Worm (Caenorhabditis elegans) whole organism, late embryonic: ENCODE data around the gene C26E6.1.
A peak's percentile ranks its signal among the peaks of the same experiment; 100 is the strongest.

Experiments used
- C08G9.2 ChIP-seq: sonication (generic microtip); optimal IDR thresholded peaks from 2 replicates; lab custom pipeline; 2016; ENCODE audit warnings: mild to moderate bottlenecking, missing genetic modification characterization, moderate library complexity, missing compliant biosample characterization
- C38D4.7 ChIP-seq: fragments of 200-800 bp; sonication (Bioruptor generic); optimal IDR thresholded peaks from 2 replicates; lab custom pipeline; 2018; ENCODE audit warnings: mild to moderate bottlenecking, missing genetic modification characterization, moderate library complexity, missing compliant biosample characterization
- F13H6.1 ChIP-seq: sonication (generic microtip); optimal IDR thresholded peaks from 2 replicates; lab custom pipeline; 2016; ENCODE audit warnings: missing genetic modification characterization, missing compliant biosample characterization
- T23F11.4 ChIP-seq: fragments of 200-800 bp; sonication (Bioruptor generic); optimal IDR thresholded peaks from 2 replicates; lab custom pipeline; 2018; ENCODE audit warnings: mild to moderate bottlenecking, missing genetic modification characterization, missing compliant biosample characterization
- ahr-1 ChIP-seq: sonication (generic microtip); optimal IDR thresholded peaks from 2 replicates; lab custom pipeline; 2016; ENCODE audit warnings: missing genetic modification characterization, missing compliant biosample characterization
- ama-1 ChIP-seq: fragments of 150-350 bp; optimal IDR thresholded peaks from 2 replicates; lab custom pipeline; 2014
- ceh-14 ChIP-seq: sonication (generic microtip); optimal IDR thresholded peaks from 2 replicates; lab custom pipeline; 2016; ENCODE audit warnings: missing genotype, missing genetic modification characterization, missing compliant biosample characterization
- ceh-18 ChIP-seq: sonication (generic microtip); optimal IDR thresholded peaks from 2 replicates; lab custom pipeline; 2016; ENCODE audit warnings: missing genetic modification characterization, missing compliant biosample characterization
- ceh-19 ChIP-seq: fragments of 200-800 bp; sonication (Bioruptor generic); optimal IDR thresholded peaks from 2 replicates; lab custom pipeline; 2018; ENCODE audit warnings: mild to moderate bottlenecking, missing genetic modification characterization, missing compliant biosample characterization
- ceh-24 ChIP-seq: sonication (generic microtip); optimal IDR thresholded peaks from 2 replicates; lab custom pipeline; 2016; ENCODE audit warnings: mild to moderate bottlenecking, missing genetic modification characterization, missing compliant biosample characterization
- ceh-30 ChIP-seq: fragments of 150-350 bp; optimal IDR thresholded peaks from 2 replicates; lab custom pipeline; 2014; ENCODE audit warnings: missing biosample characterization, missing genetic modification characterization
- ceh-6 ChIP-seq: fragments of 200-800 bp; sonication (Bioruptor generic); optimal IDR thresholded peaks from 2 replicates; lab custom pipeline; 2018; ENCODE audit warnings: mild to moderate bottlenecking, missing genetic modification characterization, missing compliant biosample characterization
- ceh-9 ChIP-seq: sonication (generic microtip); optimal IDR thresholded peaks from 2 replicates; lab custom pipeline; 2016; ENCODE audit warnings: mild to moderate bottlenecking, missing genetic modification characterization, inconsistent platforms, missing compliant biosample characterization
- dmd-4 ChIP-seq: sonication (generic microtip); optimal IDR thresholded peaks from 2 replicates; lab custom pipeline; 2016; ENCODE audit warnings: borderline replicate concordance, missing genetic modification characterization, missing compliant biosample characterization
- dve-1 ChIP-seq: sonication (generic microtip); optimal IDR thresholded peaks from 2 replicates; lab custom pipeline; 2017; ENCODE audit warnings: antibody characterized with exemption, mild to moderate bottlenecking, missing genetic modification characterization, missing compliant biosample characterization
- elt-2 ChIP-seq: sonication (generic microtip); optimal IDR thresholded peaks from 2 replicates; lab custom pipeline; 2016; ENCODE audit warnings: missing genetic modification reagents, missing genetic modification characterization, missing compliant biosample characterization
- ets-4 ChIP-seq: sonication (generic microtip); optimal IDR thresholded peaks from 2 replicates; lab custom pipeline; 2016; ENCODE audit warnings: missing genetic modification characterization, missing compliant biosample characterization
- fax-1 ChIP-seq: sonication (generic microtip); optimal IDR thresholded peaks from 2 replicates; lab custom pipeline; 2016; ENCODE audit warnings: missing genotype, missing genetic modification characterization, missing compliant biosample characterization
- fkh-10 ChIP-seq: fragments of 150-350 bp; optimal IDR thresholded peaks from 2 replicates; lab custom pipeline; 2014; ENCODE audit warnings: missing biosample characterization, missing genetic modification reagents, missing genetic modification characterization
- fkh-6 ChIP-seq: sonication (generic microtip); optimal IDR thresholded peaks from 2 replicates; lab custom pipeline; 2016; ENCODE audit warnings: missing genetic modification characterization, missing compliant biosample characterization
- hlh-15 ChIP-seq: sonication (generic microtip); optimal IDR thresholded peaks from 2 replicates; lab custom pipeline; 2016; ENCODE audit warnings: missing genetic modification characterization, missing compliant biosample characterization
- hlh-30 ChIP-seq: sonication (generic microtip); optimal IDR thresholded peaks from 2 replicates; lab custom pipeline; 2017; ENCODE audit warnings: antibody characterized with exemption, missing genetic modification characterization, missing compliant biosample characterization; ENCODE audit not compliant: insufficient read depth
- hlh-6 ChIP-seq: sonication (generic microtip); optimal IDR thresholded peaks from 2 replicates; lab custom pipeline; 2016; ENCODE audit warnings: missing genotype, missing genetic modification characterization, missing compliant biosample characterization
- hlh-8 ChIP-seq: sonication (generic microtip); optimal IDR thresholded peaks from 2 replicates; lab custom pipeline; 2016; ENCODE audit warnings: missing genotype, missing genetic modification characterization, missing compliant biosample characterization
- lim-6 ChIP-seq: sonication (generic microtip); optimal IDR thresholded peaks from 2 replicates; lab custom pipeline; 2016; ENCODE audit warnings: missing genetic modification characterization, missing compliant biosample characterization
- lin-11 ChIP-seq: fragments of 200-800 bp; sonication (Bioruptor generic); optimal IDR thresholded peaks from 2 replicates; lab custom pipeline; 2018; ENCODE audit warnings: mild to moderate bottlenecking, missing genetic modification characterization, missing compliant biosample characterization
- nfya-1 ChIP-seq: sonication (generic microtip); optimal IDR thresholded peaks from 2 replicates; lab custom pipeline; 2017; ENCODE audit warnings: missing genetic modification characterization, mild to moderate bottlenecking, missing compliant biosample characterization, antibody characterized with exemption, moderate library complexity
- npax-4 ChIP-seq: sonication (generic microtip); optimal IDR thresholded peaks from 2 replicates; lab custom pipeline; 2016; ENCODE audit warnings: missing genetic modification characterization, missing compliant biosample characterization
- pag-3 ChIP-seq: sonication (generic microtip); optimal IDR thresholded peaks from 2 replicates; lab custom pipeline; 2016; ENCODE audit warnings: missing compliant biosample characterization, missing genetic modification characterization, borderline replicate concordance
- pat-9 ChIP-seq: fragments of 200-800 bp; sonication (Bioruptor generic); optimal IDR thresholded peaks from 2 replicates; lab custom pipeline; 2018; ENCODE audit warnings: mild to moderate bottlenecking, missing genetic modification characterization, moderate library complexity, missing compliant biosample characterization
- pax-1 ChIP-seq: fragments of 150-350 bp; optimal IDR thresholded peaks from 2 replicates; lab custom pipeline; 2014; ENCODE audit warnings: missing biosample characterization, missing genetic modification characterization
- pha-2 ChIP-seq: sonication (generic microtip); optimal IDR thresholded peaks from 2 replicates; lab custom pipeline; 2017; ENCODE audit warnings: mild to moderate bottlenecking, missing genetic modification characterization, missing compliant biosample characterization
- pha-4 ChIP-seq: fragments of 150-350 bp; optimal IDR thresholded peaks from 2 replicates; lab custom pipeline; 2018; ENCODE audit warnings: missing biosample characterization, missing genetic modification reagents, missing genetic modification characterization
- sdc-2 ChIP-seq: sonication (generic microtip); optimal IDR thresholded peaks from 2 replicates; lab custom pipeline; 2016; ENCODE audit warnings: missing genotype, missing genetic modification characterization, missing compliant biosample characterization
- sox-2 ChIP-seq: fragments of 200-800 bp; sonication (Bioruptor generic); IDR thresholded peaks from 2 replicates; pipeline ENCODE4 v1.3.6; 2022; ENCODE audit warnings: missing genetic modification reagents, missing genetic modification characterization, missing compliant biosample characterization
- sox-4 ChIP-seq: sonication (generic microtip); optimal IDR thresholded peaks from 2 replicates; lab custom pipeline; 2017; ENCODE audit warnings: mild to moderate bottlenecking, missing genetic modification characterization, inconsistent platforms, missing compliant biosample characterization
- tbx-7 ChIP-seq: sonication (generic microtip); optimal IDR thresholded peaks from 2 replicates; lab custom pipeline; 2016; ENCODE audit warnings: missing genotype, missing genetic modification characterization, missing compliant biosample characterization
- ttx-3 ChIP-seq: sonication (generic microtip); optimal IDR thresholded peaks from 2 replicates; lab custom pipeline; 2016; ENCODE audit warnings: missing genetic modification reagents, missing genetic modification characterization, missing compliant biosample characterization
- unc-55 ChIP-seq: sonication (generic microtip); optimal IDR thresholded peaks from 2 replicates; lab custom pipeline; 2017; ENCODE audit warnings: missing biosample characterization, missing genetic modification reagents, missing genetic modification characterization
- unc-86 ChIP-seq: sonication (generic microtip); optimal IDR thresholded peaks from 2 replicates; lab custom pipeline; 2016; ENCODE audit warnings: missing genetic modification characterization, missing compliant biosample characterization
- zip-5 ChIP-seq: sonication (generic microtip); optimal IDR thresholded peaks from 2 replicates; lab custom pipeline; 2016; ENCODE audit warnings: missing genetic modification characterization, missing compliant biosample characterization
- ztf-16 ChIP-seq: sonication (generic microtip); optimal IDR thresholded peaks from 2 replicates; lab custom pipeline; 2017; ENCODE audit warnings: missing genetic modification characterization, missing compliant biosample characterization

Gene C26E6.1

ce11 chrIII:4934896-4935628 is 21.6 kb upstream of the C26E6.1 start, which contains the start of gene mrps-18C:
mrps-18C (plus strand) TSS chrIII:4935578.
- TF ChIP-seq sox-2 (GFP tag; lab: Robert Waterston, UW) (no peak), ceh-18 (tag; lab: Kevin White, UChicago) (no peak), F13H6.1 (tag; lab: Kevin White, UChicago) (no peak), lim-6 (tag; lab: Kevin White, UChicago) (no peak), pha-4 (tag; lab: Kevin White, UChicago) (no peak), pat-9 (tag; lab: Kevin White, UChicago) (no peak), ceh-24 (tag; lab: Kevin White, UChicago) (no peak), ama-1 (no peak), ttx-3 (tag; lab: Kevin White, UChicago) (no peak), T23F11.4 (GFP tag; lab: Kevin White, UChicago) (no peak), C08G9.2 (tag; lab: Kevin White, UChicago) (no peak), fax-1 (no peak), elt-2 (no peak), C38D4.7 (GFP tag; lab: Kevin White, UChicago) (no peak), hlh-15 (tag; lab: Kevin White, UChicago) (no peak), unc-55 (no peak), ets-4 (no peak)

DNA sequence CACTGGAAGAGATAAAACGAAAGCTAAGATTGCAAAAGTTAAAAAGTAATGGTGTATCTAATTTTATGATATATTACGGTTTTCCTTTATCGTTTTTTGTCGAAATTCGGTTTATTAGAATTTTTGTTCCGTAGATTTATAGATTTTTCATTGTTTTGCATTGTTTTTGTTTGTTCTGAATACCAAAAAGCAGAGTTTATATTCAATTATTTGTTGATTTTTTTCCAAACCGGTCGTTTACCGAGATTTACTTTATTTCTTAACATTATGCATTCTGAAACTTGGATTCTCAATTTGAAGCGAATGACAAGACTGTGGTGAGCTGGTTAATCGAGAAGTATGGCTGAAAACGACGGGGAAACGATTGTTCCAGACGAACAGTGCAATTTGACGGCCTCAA is 19.6 kb upstream of the C26E6.1 start, which contains the start of gene fsn-1:
TSS of gene fsn-1 (plus strand) at position 301 of the 400 bp plus-strand sequence.
- TF ChIP-seq dve-1: no peak
- TF ChIP-seq hlh-30 (tag; lab: Kevin White, UChicago): no peak
- TF ChIP-seq pat-9 (tag; lab: Kevin White, UChicago): no peak
- TF ChIP-seq fkh-10 (GFP tag; lab: Kevin White, UChicago): no peak
- TF ChIP-seq sox-4 (tag; lab: Kevin White, UChicago): no peak
- TF ChIP-seq ceh-9 (tag; lab: Kevin White, UChicago): no peak
- TF ChIP-seq hlh-15 (tag; lab: Kevin White, UChicago): no peak
- TF ChIP-seq ceh-6 (GFP tag; lab: Kevin White, UChicago): no peak

ce11 chrIII:4939267-4939666 is 17.4 kb upstream of the C26E6.1 start, which contains the start of gene rpb-2:
rpb-2 (plus strand) TSS chrIII:4939567.
- TF ChIP-seq lim-6 (tag; lab: Kevin White, UChicago): no peak
- TF ChIP-seq tbx-7 (tag; lab: Kevin White, UChicago): no peak
- no peak for TF ChIP-seq ceh-18 (tag; lab: Kevin White, UChicago)
- TF ChIP-seq ceh-14: no peak
- TF ChIP-seq ceh-19 (GFP tag; lab: Kevin White, UChicago): no peak
- TF ChIP-seq, all 69 proteins: peak for 0

ce11 chrIII:4944213-4944612 is 12.5 kb upstream of the C26E6.1 start, which contains the start of gene ntl-9:
ntl-9 (plus strand) TSS chrIII:4944513.
- no peak for TF ChIP-seq fkh-10 (GFP tag; lab: Kevin White, UChicago)
- no peak for TF ChIP-seq hlh-15 (tag; lab: Kevin White, UChicago)

ce11 chrIII:4947352-4947751 is 9.3 kb upstream of the C26E6.1 start:
- TF ChIP-seq ttx-3 (tag; lab: Kevin White, UChicago): no peak
- no peak for TF ChIP-seq unc-55
- TF ChIP-seq fkh-6 (tag; lab: Kevin White, UChicago): no peak
- TF ChIP-seq pag-3 (tag; lab: Kevin White, UChicago): no peak
- peak; percentile 55 for TF ChIP-seq sdc-2 (tag; lab: Kevin White, UChicago)
- TF ChIP-seq ahr-1 (tag; lab: Kevin White, UChicago): no peak
- TF ChIP-seq lin-11 (tag; lab: Kevin White, UChicago): no peak
- peak; percentile 6 for TF ChIP-seq sox-4 (tag; lab: Kevin White, UChicago)
- TF ChIP-seq ztf-16 (tag; lab: Kevin White, UChicago): no peak
- peak; percentile 19 for TF ChIP-seq ets-4
- peak; percentile 75 for TF ChIP-seq hlh-6 (tag; lab: Kevin White, UChicago)
- TF ChIP-seq dmd-4 (tag; lab: Kevin White, UChicago): peak; percentile 71
- no peak for TF ChIP-seq zip-5 (tag; lab: Kevin White, UChicago)
- TF ChIP-seq hlh-15 (tag; lab: Kevin White, UChicago): no peak
- TF ChIP-seq ceh-6 (GFP tag; lab: Kevin White, UChicago): peak; percentile 2
- peak; percentile 73 for TF ChIP-seq nfya-1 (tag; lab: Kevin White, UChicago)
- no peak for TF ChIP-seq npax-4 (tag; lab: Kevin White, UChicago)
- no peak for TF ChIP-seq ceh-30 (tag; lab: Kevin White, UChicago)
- peak; percentile 76 for TF ChIP-seq hlh-8 (tag; lab: Kevin White, UChicago)
- peak; percentile 32 for TF ChIP-seq T23F11.4 (GFP tag; lab: Kevin White, UChicago)
- TF ChIP-seq pha-2 (tag; lab: Kevin White, UChicago): peak; percentile 10
- TF ChIP-seq pax-1 (tag; lab: Kevin White, UChicago): no peak
- TF ChIP-seq unc-86 (tag; lab: Kevin White, UChicago): peak; percentile 29
